Worm (Caenorhabditis elegans): ENCODE results near the gene C16A3.5.

The C16A3.5 gene

ce11 chrIII:6374947-6375415, 5.6 kb upstream of the C16A3.5 start, which contains the start of the genes rps-13 and nfx-1:
rps-13 (minus strand) TSS chrIII:6374997.
nfx-1 (plus strand) TSS chrIII:6375379.
- no peak for TF ChIP-seq F57C9.4 (tag; optimal IDR thresholded peaks at IDR 0.05)
- TF ChIP-seq F22D6.2 (tag; optimal IDR thresholded peaks at IDR 0.05): no peak
- peak; percentile 53 for TF ChIP-seq D2030.7 (GFP tag; IDR thresholded peaks at IDR 0.05)
- TF ChIP-seq madf-6 (GFP tag; IDR thresholded peaks at IDR 0.05): peak; percentile 64; the same call in 1 of the 2 replicates
- no peak for TF ChIP-seq ztf-28 (GFP tag; IDR thresholded peaks at IDR 0.05)
- TF ChIP-seq aptf-2 (GFP tag; conservative IDR thresholded peaks at IDR 0.05): no peak
- no peak for TF ChIP-seq F39B2.1 (GFP tag; IDR thresholded peaks at IDR 0.05)
- peak in 1 of 2 experiments; percentile 34 for TF ChIP-seq let-607 (tag; optimal IDR thresholded peaks at IDR 0.05)
- TF ChIP-seq F37B4.10 (GFP tag; IDR thresholded peaks at IDR 0.05): no peak
- TF ChIP-seq aptf-3 (GFP tag; IDR thresholded peaks at IDR 0.05): no peak
- TF ChIP-seq nhr-27 (tag; optimal IDR thresholded peaks at IDR 0.05): no peak
- no peak for TF ChIP-seq ccch-3 (GFP tag; optimal IDR thresholded peaks at IDR 0.05)
- no peak for TF ChIP-seq rec-8 (tag; optimal IDR thresholded peaks at IDR 0.05)
- TF ChIP-seq dpl-1 (GFP tag; optimal IDR thresholded peaks at IDR 0.05): peak; percentile 32
- no peak for TF ChIP-seq ztf-6 (GFP tag; IDR thresholded peaks at IDR 0.05)
- no peak for TF ChIP-seq madf-8 (GFP tag; conservative IDR thresholded peaks at IDR 0.05)
- TF ChIP-seq T26A5.8 (tag; optimal IDR thresholded peaks at IDR 0.05): no peak
- no peak for TF ChIP-seq Y53F4B.3 (GFP tag; IDR thresholded peaks at IDR 0.05)
- TF ChIP-seq lin-26 (GFP tag; IDR thresholded peaks at IDR 0.05): no peak
- no peak for TF ChIP-seq lir-1 (GFP tag; conservative IDR thresholded peaks at IDR 0.05)
- no peak for TF ChIP-seq nhr-179 (tag; optimal IDR thresholded peaks at IDR 0.05)
- no peak for TF ChIP-seq F55B11.4 (tag; optimal IDR thresholded peaks at IDR 0.05; ENCODE audit: borderline replicate concordance, insufficient read depth)
- TF ChIP-seq rcor-1 (GFP tag; IDR thresholded peaks at IDR 0.05): peak; percentile 71; the same call in 1 of the 2 replicates
- no peak for TF ChIP-seq ztf-22 (GFP tag; optimal IDR thresholded peaks at IDR 0.05)
- no peak for TF ChIP-seq nfya-1 (tag; optimal IDR thresholded peaks at IDR 0.05; ENCODE audit: borderline replicate concordance, insufficient read depth)
- TF ChIP-seq egl-44 (GFP tag; IDR thresholded peaks at IDR 0.05): no peak
- no peak for TF ChIP-seq Y67H2A.10 (GFP tag; conservative IDR thresholded peaks at IDR 0.05)
- no peak for TF ChIP-seq cebp-2 (GFP tag; IDR thresholded peaks at IDR 0.05)
- TF ChIP-seq egrh-3 (GFP tag; IDR thresholded peaks at IDR 0.05): no peak
- TF ChIP-seq ekl-4 (GFP tag; IDR thresholded peaks at IDR 0.05): no peak
- no peak for TF ChIP-seq ceh-40 (GFP tag; IDR thresholded peaks at IDR 0.05)
- TF ChIP-seq ama-1 (optimal IDR thresholded peaks at IDR 0.05): no peak
- TF ChIP-seq ama-1 (GFP tag; optimal IDR thresholded peaks at IDR 0.05): peak in 1 of 2 experiments; percentile 24
- TF ChIP-seq tbx-9 (tag; optimal IDR thresholded peaks at IDR 0.05; ENCODE audit: borderline replicate concordance): no peak
- TF ChIP-seq B0261.1 (tag; optimal IDR thresholded peaks at IDR 0.05): no peak
- TF ChIP-seq Y56A3A.18 (GFP tag; IDR thresholded peaks at IDR 0.05): no peak
- TF ChIP-seq lin-35 (GFP tag; optimal IDR thresholded peaks at IDR 0.05): peak in 1 of 3 experiments; percentile 50
- no peak for TF ChIP-seq ceh-58 (GFP tag; IDR thresholded peaks at IDR 0.05)
- no peak for TF ChIP-seq egl-18 (GFP tag; IDR thresholded peaks at IDR 0.05)
- TF ChIP-seq nhr-120 (GFP tag; IDR thresholded peaks at IDR 0.05): no peak
- TF ChIP-seq ceh-100 (GFP tag; IDR thresholded peaks at IDR 0.05): no peak
- TF ChIP-seq xnd-1 (tag; optimal IDR thresholded peaks at IDR 0.05): peak; percentile 2
- no peak for TF ChIP-seq repo-1 (tag; optimal IDR thresholded peaks at IDR 0.05)
- TF ChIP-seq mes-4 (tag; optimal IDR thresholded peaks at IDR 0.05): no peak
- TF ChIP-seq efl-1 (GFP tag; optimal IDR thresholded peaks at IDR 0.05): peak; percentile 44
- peak; percentile 87 for TF ChIP-seq lsl-1 (GFP tag; optimal IDR thresholded peaks at IDR 0.05)
- no peak for TF ChIP-seq snpc-1.1 (tag; optimal IDR thresholded peaks at IDR 0.05; ENCODE audit: insufficient read depth)
- 0 out of 2 replicates have a peak, but pooled peaks have one; percentile 19 for TF ChIP-seq attf-3 (GFP tag; conservative IDR thresholded peaks at IDR 0.05)
- no peak for TF ChIP-seq nfya-2 (GFP tag; IDR thresholded peaks at IDR 0.05)
